Worm (Caenorhabditis elegans): ENCODE measurements around the gene gsp-1.
A peak's percentile ranks its signal among the peaks of the same experiment; 100 is the strongest.

- TF ChIP-seq ztf-11 (tag; optimal IDR thresholded peaks at IDR 0.05) (peak; percentile 13), zag-1 (tag; optimal IDR thresholded peaks at IDR 0.05) (peak; percentile 94)
Measured at ce11 chrV:10715158-10716152, 33.2 kb downstream of the gsp-1 start.

Measured in whole organism, L2 larva.